Worm (Caenorhabditis elegans) whole organism, late embryonic: ENCODE data around the gene spp-24.

Experiments used
- ama-1 ChIP-seq: fragments of 150-350 bp; optimal IDR thresholded peaks from 2 replicates; lab custom pipeline; 2014
- ceh-2 ChIP-seq: sonication (generic microtip); optimal IDR thresholded peaks from 2 replicates; lab custom pipeline; 2016; ENCODE audit warnings: missing genotype, missing genetic modification characterization, missing compliant biosample characterization
- ceh-30 ChIP-seq: fragments of 150-350 bp; optimal IDR thresholded peaks from 2 replicates; lab custom pipeline; 2014; ENCODE audit warnings: missing biosample characterization, missing genetic modification characterization
- ceh-45 ChIP-seq: fragments of 200-800 bp; sonication (Bioruptor generic); IDR thresholded peaks from 2 replicates; pipeline ENCODE4 v1.3.6; 2022; ENCODE audit warnings: missing genetic modification reagents, missing genetic modification characterization, missing compliant biosample characterization
- ceh-9 ChIP-seq: sonication (generic microtip); optimal IDR thresholded peaks from 2 replicates; lab custom pipeline; 2016; ENCODE audit warnings: mild to moderate bottlenecking, missing genetic modification characterization, inconsistent platforms, missing compliant biosample characterization
- fkh-10 ChIP-seq: fragments of 150-350 bp; optimal IDR thresholded peaks from 2 replicates; lab custom pipeline; 2014; ENCODE audit warnings: missing biosample characterization, missing genetic modification reagents, missing genetic modification characterization
- pros-1 ChIP-seq: fragments of 150-350 bp; optimal IDR thresholded peaks from 2 replicates; lab custom pipeline; 2014; ENCODE audit warnings: missing biosample characterization, missing genetic modification reagents, missing genetic modification characterization
- ref-2 ChIP-seq: sonication (generic microtip); optimal IDR thresholded peaks from 2 replicates; lab custom pipeline; 2016; ENCODE audit warnings: missing genetic modification characterization, missing compliant biosample characterization

DNA sequence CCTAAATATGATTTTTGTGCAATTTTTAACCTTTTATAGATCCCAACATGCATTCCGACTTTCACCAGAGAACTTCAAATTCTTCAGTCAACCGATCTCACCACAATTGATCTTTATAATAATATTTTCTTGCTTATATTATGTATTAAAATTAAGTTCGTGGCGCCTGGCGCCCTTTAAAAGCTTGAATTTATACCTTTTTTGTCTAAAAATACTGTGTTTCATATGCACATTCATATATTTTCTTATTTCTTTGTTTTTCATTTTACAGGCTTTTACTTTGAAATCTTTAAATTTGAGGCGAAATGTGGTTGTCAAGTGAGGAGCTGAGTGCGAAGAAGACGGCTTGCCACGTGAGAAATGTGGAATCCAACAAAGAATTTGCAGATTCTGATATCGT lies 5.4 kb upstream of the spp-24 start, which contains the start of gene rpoa-49:
- no peak for TF ChIP-seq ceh-45 (GFP tag; lab: Robert Waterston, UW)
- TF ChIP-seq ref-2 (tag; lab: Kevin White, UChicago): no peak
- TF ChIP-seq pros-1: no peak
- TF ChIP-seq ceh-9: no peak
- TF ChIP-seq fkh-10: no peak
- no peak for TF ChIP-seq ceh-30 (tag; lab: Kevin White, UChicago)
- no peak for TF ChIP-seq ceh-2 (tag; lab: Kevin White, UChicago)
- no peak for TF ChIP-seq ama-1
